Fruit fly (Drosophila melanogaster): ENCODE measurements around the gene CG12590.

CG12590 gene

DNA sequence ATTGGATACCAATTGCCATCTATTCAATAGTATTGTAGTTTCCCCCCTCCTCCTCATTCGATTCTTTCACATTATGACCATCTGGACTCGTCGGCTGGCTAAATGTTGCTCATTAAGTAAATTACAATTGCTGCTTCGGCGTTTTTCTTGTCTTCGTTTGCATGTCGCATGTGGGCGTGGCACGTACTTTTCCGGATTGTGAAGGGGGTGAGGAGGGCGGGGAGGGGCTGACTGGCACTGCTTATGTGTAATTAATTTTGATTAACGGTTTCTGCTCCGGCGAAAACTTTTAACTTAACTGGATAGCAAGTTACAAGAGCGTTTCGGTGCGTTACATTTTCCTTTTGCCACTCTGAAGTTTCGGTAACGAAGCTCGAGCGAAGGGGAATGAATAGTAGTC lies 44.0 kb upstream of the CG12590 start:
- TF ChIP-seq Pif1A (GFP tag; optimal IDR thresholded peaks at IDR 0.05): no peak
- TF ChIP-seq CG12605 (GFP tag; IDR thresholded peaks at IDR 0.05): no peak
- TF ChIP-seq CG17806 (tag; optimal IDR thresholded peaks at IDR 0.05): no peak
- TF ChIP-seq CG10348 (GFP tag; IDR thresholded peaks at IDR 0.05): no peak
- no peak for TF ChIP-seq Snoo (tag; optimal IDR thresholded peaks at IDR 0.05)
- TF ChIP-seq CG34367 (tag; optimal IDR thresholded peaks at IDR 0.05): no peak
- no peak for TF ChIP-seq CG32121 (GFP tag; IDR thresholded peaks at IDR 0.05)
- TF ChIP-seq CG14655 (GFP tag; optimal IDR thresholded peaks at IDR 0.05): no peak

DNA sequence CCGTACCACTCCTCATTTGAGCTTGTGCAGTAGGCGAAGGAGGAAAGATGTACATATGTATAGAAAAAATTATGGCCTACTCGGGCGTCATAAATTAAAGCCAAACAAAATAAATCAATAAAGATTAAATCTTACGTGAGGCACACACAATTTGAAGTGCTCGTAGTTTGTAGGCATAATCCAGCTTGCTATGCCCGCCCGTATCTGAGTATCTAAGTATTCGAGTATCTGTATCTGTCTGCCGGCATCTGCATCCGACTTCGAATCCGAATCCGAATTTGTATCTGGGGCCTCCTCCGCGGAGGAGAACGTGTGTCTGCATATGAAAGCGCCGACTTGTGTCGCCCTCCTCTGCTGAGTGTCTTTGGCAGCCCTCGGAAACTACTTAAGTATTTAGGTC lies 43.0 kb upstream of the CG12590 start:
- TF ChIP-seq CG17806 (tag; optimal IDR thresholded peaks at IDR 0.05): no peak
- TF ChIP-seq CG10348 (GFP tag; IDR thresholded peaks at IDR 0.05): no peak
- no peak for TF ChIP-seq CG14655 (GFP tag; optimal IDR thresholded peaks at IDR 0.05)
- no peak for TF ChIP-seq Snoo (tag; optimal IDR thresholded peaks at IDR 0.05)
- no peak for TF ChIP-seq CG8301 (tag; optimal IDR thresholded peaks at IDR 0.05)
- no peak for TF ChIP-seq fd96Ca (GFP tag; IDR thresholded peaks at IDR 0.05)
- no peak for TF ChIP-seq gl (tag; optimal IDR thresholded peaks at IDR 0.05)
- TF ChIP-seq CG34367 (tag; optimal IDR thresholded peaks at IDR 0.05): no peak
- TF ChIP-seq Ets98B (GFP tag; IDR thresholded peaks at IDR 0.05): no peak
- no peak for TF ChIP-seq CG15710 (tag; optimal IDR thresholded peaks at IDR 0.05)
- TF ChIP-seq rn (GFP tag; IDR thresholded peaks at IDR 0.05): no peak
- TF ChIP-seq CG32121 (GFP tag; IDR thresholded peaks at IDR 0.05): no peak
- TF ChIP-seq CG4496 (GFP tag; IDR thresholded peaks at IDR 0.05): no peak
- TF ChIP-seq CG9948 (tag; optimal IDR thresholded peaks at IDR 0.05): no peak
- no peak for TF ChIP-seq EcR (GFP tag; optimal IDR thresholded peaks at IDR 0.05)
- no peak for TF ChIP-seq CG13204 (GFP tag; optimal IDR thresholded peaks at IDR 0.05)
- no peak for TF ChIP-seq Pif1B (GFP tag; optimal IDR thresholded peaks at IDR 0.05)
- no peak for TF ChIP-seq D1 (tag; optimal IDR thresholded peaks at IDR 0.05)

DNA sequence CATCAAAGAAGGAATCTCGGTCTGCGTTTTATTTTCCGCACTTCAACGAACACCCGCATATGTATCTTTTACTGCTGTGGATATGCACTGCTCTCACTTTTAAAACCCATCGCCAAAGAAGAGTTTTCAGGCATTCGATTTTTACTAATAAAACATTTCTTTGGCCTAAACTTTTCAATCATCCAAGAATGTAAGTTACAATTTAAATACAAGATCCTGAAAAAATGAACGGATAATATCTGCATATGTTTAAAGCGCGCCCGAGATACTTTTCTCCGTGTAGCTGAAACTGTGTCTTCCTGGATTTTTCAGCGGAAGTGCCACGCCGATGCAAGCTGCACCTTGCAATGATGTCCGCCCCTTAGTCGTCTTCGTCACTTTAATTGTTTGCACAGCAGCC lies 41.2 kb upstream of the CG12590 start:
- TF ChIP-seq CG14655 (GFP tag; optimal IDR thresholded peaks at IDR 0.05) (peak; percentile 35), fd96Ca (GFP tag; IDR thresholded peaks at IDR 0.05) (no peak), EcR (GFP tag; optimal IDR thresholded peaks at IDR 0.05) (no peak), CG9948 (tag; optimal IDR thresholded peaks at IDR 0.05) (peak; percentile 43), gl (tag; optimal IDR thresholded peaks at IDR 0.05) (no peak), CG4496 (GFP tag; IDR thresholded peaks at IDR 0.05) (0 out of 3 replicates have a peak, but pooled peaks have one; percentile 28), CG8301 (tag; optimal IDR thresholded peaks at IDR 0.05) (peak; percentile 13), CG17806 (tag; optimal IDR thresholded peaks at IDR 0.05) (peak; percentile 66), Pif1A (GFP tag; optimal IDR thresholded peaks at IDR 0.05) (peak; percentile 4), CG32121 (GFP tag; IDR thresholded peaks at IDR 0.05) (no peak), rn (GFP tag; IDR thresholded peaks at IDR 0.05) (no peak), Snoo (tag; optimal IDR thresholded peaks at IDR 0.05) (no peak), CG13204 (GFP tag; optimal IDR thresholded peaks at IDR 0.05) (no peak), CG34367 (tag; optimal IDR thresholded peaks at IDR 0.05) (peak; percentile 39), D1 (tag; optimal IDR thresholded peaks at IDR 0.05) (no peak), CG8159 (tag; optimal IDR thresholded peaks at IDR 0.05) (peak; percentile 60), CG12605 (GFP tag; IDR thresholded peaks at IDR 0.05) (no peak), CG10348 (GFP tag; IDR thresholded peaks at IDR 0.05) (no peak), Ets98B (GFP tag; IDR thresholded peaks at IDR 0.05) (no peak), Pif1B (GFP tag; optimal IDR thresholded peaks at IDR 0.05) (peak; percentile 24), CG15710 (tag; optimal IDR thresholded peaks at IDR 0.05) (peak; percentile 40)

DNA sequence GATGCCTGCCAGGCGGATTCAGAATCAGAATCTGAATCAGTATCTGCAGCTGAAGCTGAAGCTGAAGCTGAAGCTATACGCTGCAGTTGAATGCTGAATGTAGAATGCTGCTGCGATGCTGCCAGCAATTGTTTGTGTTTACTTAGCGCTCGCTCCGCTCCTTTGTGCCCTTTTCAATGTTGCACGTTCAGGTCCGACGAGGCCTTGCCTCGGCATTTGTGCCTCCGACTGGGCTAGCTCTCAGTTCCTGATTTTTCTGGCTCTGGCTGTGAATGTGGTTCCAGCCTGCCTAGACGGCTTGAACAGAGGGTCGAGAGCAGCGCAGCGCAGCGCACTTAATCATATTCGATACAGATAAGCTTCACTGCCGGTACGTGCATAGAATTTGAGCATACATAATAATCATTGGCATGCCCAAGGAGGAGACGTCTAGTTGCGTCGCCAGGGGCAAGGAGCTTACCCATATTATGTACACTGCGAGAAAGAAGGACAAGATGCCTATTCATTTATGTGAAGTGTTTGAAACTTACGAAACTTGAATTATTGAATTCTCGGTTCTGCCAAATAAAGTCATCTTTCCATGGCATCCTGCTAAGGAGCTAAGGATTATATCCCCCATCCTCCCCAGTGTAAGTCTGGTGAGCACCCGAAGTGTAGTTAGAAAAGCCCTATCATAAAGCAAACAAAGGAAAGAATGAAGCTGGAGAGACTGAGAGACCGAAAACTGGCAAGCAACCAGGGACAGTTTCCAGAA lies 38.8 kb upstream of the CG12590 start:
- TF ChIP-seq D1 (tag; optimal IDR thresholded peaks at IDR 0.05): peak; percentile 34
- peak; percentile 85 for TF ChIP-seq fd96Ca (GFP tag; IDR thresholded peaks at IDR 0.05)
- no peak for TF ChIP-seq CG32121 (GFP tag; IDR thresholded peaks at IDR 0.05)
- TF ChIP-seq Ets98B (GFP tag; IDR thresholded peaks at IDR 0.05): peak; percentile 62
- TF ChIP-seq EcR (GFP tag; optimal IDR thresholded peaks at IDR 0.05): no peak
- TF ChIP-seq Pif1A (GFP tag; optimal IDR thresholded peaks at IDR 0.05): peak; percentile 78
- peak; percentile 81 for TF ChIP-seq CG8301 (tag; optimal IDR thresholded peaks at IDR 0.05)
- TF ChIP-seq CG13204 (GFP tag; optimal IDR thresholded peaks at IDR 0.05): peak; percentile 43
- no peak for TF ChIP-seq CG10348 (GFP tag; IDR thresholded peaks at IDR 0.05)
- TF ChIP-seq CG34367 (tag; optimal IDR thresholded peaks at IDR 0.05): peak; percentile 84
- peak; percentile 2 for TF ChIP-seq Snoo (tag; optimal IDR thresholded peaks at IDR 0.05)
- peak; percentile 90 for TF ChIP-seq CG9948 (tag; optimal IDR thresholded peaks at IDR 0.05)
- no peak for TF ChIP-seq rn (GFP tag; IDR thresholded peaks at IDR 0.05)
- TF ChIP-seq CG12605 (GFP tag; IDR thresholded peaks at IDR 0.05): peak; percentile 49; the same call in 1 of the 2 replicates
- peak; percentile 82 for TF ChIP-seq CG4496 (GFP tag; IDR thresholded peaks at IDR 0.05)
- peak; percentile 77 for TF ChIP-seq Pif1B (GFP tag; optimal IDR thresholded peaks at IDR 0.05)
- peak; percentile 82 for TF ChIP-seq gl (tag; optimal IDR thresholded peaks at IDR 0.05)
- peak; percentile 81 for TF ChIP-seq CG15710 (tag; optimal IDR thresholded peaks at IDR 0.05)
- TF ChIP-seq CG8159 (tag; optimal IDR thresholded peaks at IDR 0.05): peak; percentile 81
- TF ChIP-seq CG14655 (GFP tag; optimal IDR thresholded peaks at IDR 0.05): peak; percentile 90
- peak; percentile 87 for TF ChIP-seq CG17806 (tag; optimal IDR thresholded peaks at IDR 0.05)

DNA sequence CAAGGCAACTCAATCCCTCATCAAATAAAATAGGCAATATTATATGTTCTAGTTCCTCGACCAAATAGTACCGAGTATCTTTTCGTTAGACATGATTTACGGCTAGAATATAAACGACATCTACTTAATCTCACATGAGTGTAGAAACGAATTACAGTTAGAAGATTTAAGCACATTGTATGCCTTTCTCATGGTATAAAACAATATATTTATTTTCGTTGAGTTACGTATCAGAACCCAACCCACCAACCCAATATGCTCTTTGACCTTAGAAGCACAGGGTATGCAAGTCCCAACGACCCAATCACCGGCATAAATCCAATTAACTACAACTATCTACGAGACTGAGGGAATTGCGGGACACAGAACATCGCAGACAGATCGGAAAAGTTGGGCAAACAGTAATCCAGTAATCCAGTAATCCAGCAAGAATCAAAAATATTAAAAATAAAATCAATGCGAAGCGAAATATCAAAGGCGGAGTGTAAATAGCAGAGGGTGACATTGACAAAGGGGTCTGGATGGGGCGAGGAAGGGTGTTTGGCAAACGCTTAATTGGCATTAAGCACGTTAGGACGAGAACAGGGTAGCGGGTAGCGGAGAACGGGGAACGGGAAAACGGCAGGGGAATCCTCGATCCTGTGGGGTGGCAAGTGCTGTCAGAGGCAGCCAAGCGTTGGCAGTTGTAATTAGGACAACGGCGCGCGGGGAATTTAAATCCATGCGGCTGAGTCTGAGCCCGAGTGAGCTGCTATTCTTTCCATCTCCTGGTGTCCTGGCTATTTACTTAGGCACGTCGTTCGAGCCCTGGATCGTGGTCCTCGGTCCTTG lies 36.9 kb upstream of the CG12590 start:
- TF ChIP-seq CG15710 (tag; optimal IDR thresholded peaks at IDR 0.05): no peak
- TF ChIP-seq CG4496 (GFP tag; IDR thresholded peaks at IDR 0.05): no peak
- TF ChIP-seq Ets98B (GFP tag; IDR thresholded peaks at IDR 0.05): no peak
- TF ChIP-seq CG9948 (tag; optimal IDR thresholded peaks at IDR 0.05): no peak
- TF ChIP-seq gl (tag; optimal IDR thresholded peaks at IDR 0.05): no peak
- no peak for TF ChIP-seq EcR (GFP tag; optimal IDR thresholded peaks at IDR 0.05)
- no peak for TF ChIP-seq CG17806 (tag; optimal IDR thresholded peaks at IDR 0.05)
- TF ChIP-seq CG32121 (GFP tag; IDR thresholded peaks at IDR 0.05): no peak
- TF ChIP-seq rn (GFP tag; IDR thresholded peaks at IDR 0.05): no peak
- TF ChIP-seq CG8301 (tag; optimal IDR thresholded peaks at IDR 0.05): no peak
- TF ChIP-seq Pif1A (GFP tag; optimal IDR thresholded peaks at IDR 0.05): no peak
- TF ChIP-seq Snoo (tag; optimal IDR thresholded peaks at IDR 0.05): no peak
- TF ChIP-seq CG12605 (GFP tag; IDR thresholded peaks at IDR 0.05): no peak
- no peak for TF ChIP-seq CG8159 (tag; optimal IDR thresholded peaks at IDR 0.05)
- no peak for TF ChIP-seq CG13204 (GFP tag; optimal IDR thresholded peaks at IDR 0.05)
- TF ChIP-seq CG14655 (GFP tag; optimal IDR thresholded peaks at IDR 0.05): no peak
- TF ChIP-seq CG34367 (tag; optimal IDR thresholded peaks at IDR 0.05): no peak
- TF ChIP-seq CG10348 (GFP tag; IDR thresholded peaks at IDR 0.05): no peak

Measured in whole organism, pupa.